Fruit fly (Drosophila melanogaster) whole organism, embryonic: ENCODE measurements around the gene Gyc89Da.
A peak's percentile ranks its signal among the peaks of the same experiment; 100 is the strongest.

ENCODE experiments used
- Aef1 ChIP-seq: fragments of 200-800 bp; sonication (Bioruptor generic); IDR thresholded peaks from 3 replicates; pipeline ENCODE4 v1.3.6; 2022; ENCODE audit warnings: missing biosample characterization, missing genetic modification characterization
- CG10543 ChIP-seq: fragments of 200-800 bp; sonication (Bioruptor generic); optimal IDR thresholded peaks from 3 replicates; lab custom pipeline; 2017; ENCODE audit warnings: missing biosample characterization, mild to moderate bottlenecking, missing genetic modification characterization, moderate library complexity
- CG11456 ChIP-seq: fragments of 200-800 bp; sonication (Bioruptor generic); IDR thresholded peaks from 3 replicates; pipeline ENCODE4 v1.3.6; 2022; ENCODE audit warnings: missing biosample characterization, missing genetic modification characterization
- CG11504 ChIP-seq: fragments of 200-800 bp; sonication (Bioruptor generic); optimal IDR thresholded peaks from 3 replicates; lab custom pipeline; 2019; ENCODE audit warnings: missing biosample characterization, mild to moderate bottlenecking, missing genetic modification characterization, moderate library complexity
- CG11560 ChIP-seq: fragments of 200-800 bp; sonication (Bioruptor generic); IDR thresholded peaks from 3 replicates; pipeline ENCODE4 v1.3.6; 2022; ENCODE audit warnings: missing biosample characterization, missing genetic modification characterization
- CG12219 ChIP-seq: fragments of 200-800 bp; sonication (Bioruptor generic); optimal IDR thresholded peaks from 3 replicates; lab custom pipeline; 2018; ENCODE audit warnings: missing biosample characterization, mild to moderate bottlenecking, missing genetic modification characterization
- CG12391 ChIP-seq: fragments of 200-800 bp; sonication (Bioruptor generic); optimal IDR thresholded peaks from 3 replicates; lab custom pipeline; 2018; ENCODE audit warnings: missing biosample characterization, mild to moderate bottlenecking, missing genetic modification characterization, moderate library complexity
- CG12744 ChIP-seq: fragments of 200-800 bp; sonication (Bioruptor generic); optimal IDR thresholded peaks from 2 replicates; lab custom pipeline; 2016; ENCODE audit warnings: missing biosample characterization, missing genetic modification characterization
- CG14441 ChIP-seq: fragments of 200-800 bp; sonication (Bioruptor generic); IDR thresholded peaks from 2 replicates; pipeline ENCODE4 v1.3.6; 2022; ENCODE audit warnings: missing biosample characterization, missing genetic modification characterization
- CG14965 ChIP-seq: fragments of 200-800 bp; sonication (Bioruptor generic); optimal IDR thresholded peaks from 2 replicates; lab custom pipeline; 2016; ENCODE audit warnings: missing biosample characterization, missing genetic modification characterization, borderline replicate concordance
- CG16779 ChIP-seq: fragments of 200-800 bp; sonication (Bioruptor generic); IDR thresholded peaks from 2 replicates; pipeline ENCODE4 v1.3.6; 2022; ENCODE audit warnings: missing biosample characterization, missing genetic modification characterization
- CG16815 ChIP-seq: fragments of 200-800 bp; sonication (Bioruptor generic); optimal IDR thresholded peaks from 3 replicates; lab custom pipeline; 2017; ENCODE audit warnings: missing biosample characterization, mild to moderate bottlenecking, missing genetic modification characterization
- CG17328 ChIP-seq: fragments of 200-800 bp; sonication (Bioruptor generic); IDR thresholded peaks from 2 replicates; pipeline ENCODE4 v1.3.6; 2022; ENCODE audit warnings: missing biosample characterization, missing genetic modification characterization
- CG17361 ChIP-seq: fragments of 200-800 bp; sonication (Bioruptor generic); IDR thresholded peaks from 3 replicates; pipeline ENCODE4 v1.3.6; 2022; ENCODE audit warnings: missing biosample characterization, missing genetic modification characterization
- CG17568 ChIP-seq: fragments of 200-800 bp; sonication (Bioruptor generic); optimal IDR thresholded peaks from 2 replicates; lab custom pipeline; 2018; ENCODE audit warnings: missing biosample characterization, mild to moderate bottlenecking, missing genetic modification characterization, moderate library complexity
- CG17612 ChIP-seq: fragments of 200-800 bp; sonication (Bioruptor generic); IDR thresholded peaks from 2 replicates; pipeline ENCODE4 v1.3.6; 2022; ENCODE audit warnings: missing biosample characterization, missing genetic modification characterization
- CG3065 ChIP-seq: fragments of 200-800 bp; sonication (Bioruptor generic); optimal IDR thresholded peaks from 2 replicates; lab custom pipeline; 2016; ENCODE audit warnings: missing biosample characterization, missing genetic modification characterization
- CG34422 ChIP-seq: fragments of 200-800 bp; sonication (Bioruptor generic); IDR thresholded peaks from 3 replicates; pipeline ENCODE4 v1.3.6; 2022; ENCODE audit warnings: missing biosample characterization, missing genetic modification characterization
- CG42726 ChIP-seq: fragments of 200-800 bp; sonication (Bioruptor generic); IDR thresholded peaks from 2 replicates; pipeline ENCODE4 v1.3.6; 2022; ENCODE audit warnings: missing biosample characterization, missing genetic modification characterization; ENCODE audit not compliant: partially characterized antibody
- CG4328 ChIP-seq: fragments of 200-800 bp; sonication (Bioruptor generic); optimal IDR thresholded peaks from 3 replicates; lab custom pipeline; 2017; ENCODE audit warnings: missing biosample characterization, missing genetic modification reagents, missing genetic modification characterization
- CG4617 ChIP-seq: fragments of 200-800 bp; sonication (Bioruptor generic); optimal IDR thresholded peaks from 3 replicates; lab custom pipeline; 2016; ENCODE audit warnings: missing biosample characterization, missing genetic modification characterization, borderline replicate concordance
- CG8281 ChIP-seq: fragments of 200-800 bp; sonication (Bioruptor generic); optimal IDR thresholded peaks from 2 replicates; lab custom pipeline; 2018; ENCODE audit warnings: missing biosample characterization, mild to moderate bottlenecking, missing genetic modification characterization, moderate library complexity
- CG9727 ChIP-seq: fragments of 200-800 bp; sonication (Bioruptor generic); optimal IDR thresholded peaks from 3 replicates; lab custom pipeline; 2017; ENCODE audit warnings: missing biosample characterization, mild to moderate bottlenecking, missing genetic modification characterization
- Dip3 ChIP-seq: fragments of 200-800 bp; sonication (Bioruptor generic); optimal IDR thresholded peaks from 3 replicates; lab custom pipeline; 2016; ENCODE audit warnings: missing biosample characterization, missing genetic modification characterization
- Ets97D ChIP-seq: fragments of 200-800 bp; sonication (Bioruptor generic); optimal IDR thresholded peaks from 3 replicates; lab custom pipeline; 2016; ENCODE audit warnings: missing biosample characterization, missing genetic modification characterization
- Lpt ChIP-seq: fragments of >200 bp; optimal IDR thresholded peaks from 2 replicates; lab custom pipeline; 2018; ENCODE audit warnings: missing biosample characterization, missing genetic modification characterization
- MBD-R2 ChIP-seq: fragments of 200-800 bp; sonication (Bioruptor generic); IDR thresholded peaks from 2 replicates; pipeline ENCODE4 v1.3.6; 2022; ENCODE audit warnings: missing biosample characterization, missing genetic modification characterization
- NfI ChIP-seq: fragments of 200-800 bp; sonication (Bioruptor generic); optimal IDR thresholded peaks from 3 replicates; lab custom pipeline; 2018; ENCODE audit warnings: missing biosample characterization, mild to moderate bottlenecking, missing genetic modification characterization, moderate library complexity
- Poxn ChIP-seq: fragments of 200-800 bp; sonication (Bioruptor generic); IDR thresholded peaks from 2 replicates; pipeline ENCODE4 v1.3.6; 2022; ENCODE audit warnings: missing biosample characterization, missing genetic modification characterization
- Xrp1 ChIP-seq: fragments of 200-800 bp; sonication (Bioruptor generic); IDR thresholded peaks from 2 replicates; pipeline ENCODE4 v1.3.6; 2022; ENCODE audit warnings: missing biosample characterization, missing genetic modification characterization
- az2 ChIP-seq: fragments of 200-800 bp; sonication (Bioruptor generic); optimal IDR thresholded peaks from 3 replicates; lab custom pipeline; 2016; ENCODE audit warnings: missing biosample characterization, missing genetic modification characterization
- bbx ChIP-seq: fragments of 200-800 bp; sonication (Bioruptor generic); IDR thresholded peaks from 2 replicates; pipeline ENCODE4 v1.3.6; 2022; ENCODE audit warnings: missing biosample characterization, missing genetic modification characterization; ENCODE audit not compliant: partially characterized antibody
- bsh ChIP-seq, 2 experiments: fragments of 200-800 bp; sonication (Bioruptor generic); optimal IDR thresholded peaks; 2 replicates each; lab custom pipeline; 2017 to 2018; ENCODE audit warnings: mild to moderate bottlenecking in 2 of 2, missing biosample characterization in 2 of 2, missing genetic modification characterization in 2 of 2, moderate library complexity in 1 of 2
- crc ChIP-seq: fragments of 200-800 bp; sonication (Bioruptor generic); optimal IDR thresholded peaks from 2 replicates; lab custom pipeline; 2016; ENCODE audit warnings: missing biosample characterization, missing genetic modification characterization
- cwo ChIP-seq: fragments of 200-800 bp; sonication (Bioruptor generic); optimal IDR thresholded peaks from 3 replicates; lab custom pipeline; 2017; ENCODE audit warnings: missing biosample characterization, missing genetic modification characterization, mild to moderate bottlenecking, moderate library complexity, missing genetic modification reagents
- eve ChIP-seq, 2 experiments: fragments of >200 bp; optimal IDR thresholded peaks; 2 replicates each; lab custom pipeline; 2017; ENCODE audit warnings: missing biosample characterization in 2 of 2, missing genetic modification characterization in 2 of 2
- grau ChIP-seq: fragments of 200-800 bp; optimal IDR thresholded peaks from 3 replicates; lab custom pipeline; 2019; ENCODE audit warnings: missing biosample characterization, mild to moderate bottlenecking, missing genetic modification characterization, moderate library complexity
- grn ChIP-seq: fragments of 200-800 bp; sonication (Bioruptor generic); optimal IDR thresholded peaks from 3 replicates; lab custom pipeline; 2017; ENCODE audit warnings: missing biosample characterization, missing genetic modification characterization
- gro ChIP-seq: fragments of 200-800 bp; sonication (Bioruptor generic); optimal IDR thresholded peaks from 2 replicates; lab custom pipeline; 2016; ENCODE audit warnings: missing biosample characterization, missing genetic modification characterization
- hb ChIP-seq: fragments of 200-800 bp; sonication (Bioruptor generic); IDR thresholded peaks from 3 replicates; pipeline ENCODE4 v1.3.6; 2022; ENCODE audit warnings: missing biosample characterization, missing genetic modification characterization; ENCODE audit not compliant: partially characterized antibody
- luna ChIP-seq: fragments of 200-800 bp; sonication (Bioruptor generic); optimal IDR thresholded peaks from 2 replicates; lab custom pipeline; 2016; ENCODE audit warnings: missing biosample characterization, missing genetic modification characterization
- psq ChIP-seq: fragments of 200-800 bp; sonication (Bioruptor generic); optimal IDR thresholded peaks from 2 replicates; lab custom pipeline; 2017; ENCODE audit warnings: missing biosample characterization, missing genetic modification characterization
- schlank ChIP-seq: fragments of 200-800 bp; sonication (Bioruptor generic); optimal IDR thresholded peaks from 2 replicates; lab custom pipeline; 2018; ENCODE audit warnings: missing biosample characterization, mild to moderate bottlenecking, missing genetic modification characterization
- scrt ChIP-seq: fragments of 200-800 bp; sonication (Bioruptor generic); optimal IDR thresholded peaks from 2 replicates; lab custom pipeline; 2018; ENCODE audit warnings: missing biosample characterization, mild to moderate bottlenecking, missing genetic modification characterization, moderate library complexity
- sd ChIP-seq: fragments of 200-800 bp; sonication (Bioruptor generic); optimal IDR thresholded peaks from 3 replicates; lab custom pipeline; 2018; ENCODE audit warnings: missing biosample characterization, mild to moderate bottlenecking, missing genetic modification characterization, moderate library complexity
- sisA ChIP-seq: fragments of 200-800 bp; sonication (Bioruptor generic); IDR thresholded peaks from 2 replicates; pipeline ENCODE4 v1.3.6; 2022; ENCODE audit warnings: missing biosample characterization, missing genetic modification characterization
- slp2 ChIP-seq: fragments of 200-800 bp; sonication (Bioruptor generic); optimal IDR thresholded peaks from 2 replicates; lab custom pipeline; 2016; ENCODE audit warnings: missing biosample characterization, missing genetic modification characterization
- sug ChIP-seq: fragments of 200-800 bp; optimal IDR thresholded peaks from 2 replicates; lab custom pipeline; 2019; ENCODE audit warnings: missing biosample characterization, mild to moderate bottlenecking, missing genetic modification characterization, moderate library complexity
- unc-4 ChIP-seq: fragments of 200-800 bp; sonication (Bioruptor generic); IDR thresholded peaks from 2 replicates; pipeline ENCODE4 v1.3.6; 2022; ENCODE audit warnings: missing biosample characterization, missing genetic modification characterization; ENCODE audit not compliant: partially characterized antibody
- vvl ChIP-seq: fragments of 200-800 bp; sonication (Bioruptor generic); IDR thresholded peaks from 2 replicates; pipeline ENCODE4 v1.3.6; 2022; ENCODE audit warnings: missing biosample characterization, missing genetic modification characterization
- yki ChIP-seq: fragments of >200 bp; optimal IDR thresholded peaks from 3 replicates; lab custom pipeline; 2018
- zf30C ChIP-seq: fragments of 200-800 bp; sonication (Bioruptor generic); optimal IDR thresholded peaks from 3 replicates; lab custom pipeline; 2018; ENCODE audit warnings: missing biosample characterization, mild to moderate bottlenecking, missing genetic modification characterization

The Gyc89Da gene

dm6 chr3R:16453597-16453996 is 18.8 kb upstream of the Gyc89Da start, which contains the start of gene Pak3 (continued):
- TF ChIP-seq yki (lab: Kevin White, UChicago) (no peak), crc (GFP tag; lab: Kevin White, UChicago) (no peak), vvl (peak; percentile 33; the same call in 1 of the 2 replicates), bbx (GFP tag; lab: Robert Waterston, UW) (peak; percentile 82), CG12744 (no peak), CG3065 (GFP tag; lab: Kevin White, UChicago) (no peak), sisA (GFP tag; lab: Robert Waterston, UW) (no peak), CG17612 (GFP tag; lab: Robert Waterston, UW) (no peak), CG14965 (GFP tag; lab: Kevin White, UChicago) (no peak), CG11560 (tag; lab: Robert Waterston, UW) (no peak), CG17328 (no peak), Poxn (no peak), CG17361 (GFP tag; lab: Robert Waterston, UW) (no peak), CG42726 (peak; percentile 73), grn (GFP tag; lab: Kevin White, UChicago) (no peak), luna (GFP tag; lab: Kevin White, UChicago) (no peak), CG12391 (tag; lab: Kevin White, UChicago) (peak; percentile 36), CG16779 (GFP tag; lab: Robert Waterston, UW) (no peak), CG17568 (GFP tag; lab: Kevin White, UChicago) (no peak), CG4617 (peak; percentile 84), slp2 (GFP tag; lab: Kevin White, UChicago) (no peak), sd (tag; lab: Kevin White, UChicago) (no peak), CG8281 (tag; lab: Kevin White, UChicago) (no peak), gro (no peak), cwo (GFP tag; lab: Kevin White, UChicago) (no peak), Lpt (GFP tag; lab: Kevin White, UChicago) (no peak), MBD-R2 (GFP tag; lab: Robert Waterston, UW) (peak; percentile 53; the same call in 1 of the 2 replicates), CG16815 (GFP tag; lab: Kevin White, UChicago) (no peak), Dip3 (GFP tag; lab: Kevin White, UChicago) (no peak), Aef1 (GFP tag; lab: Robert Waterston, UW) (no peak), Xrp1 (GFP tag; lab: Robert Waterston, UW) (no peak), eve (GFP tag; optimal IDR thresholded peaks at IDR 0.05; lab: Kevin White, UChicago) (no peak), CG10543 (GFP tag; lab: Kevin White, UChicago) (no peak), zf30C (GFP tag; lab: Kevin White, UChicago) (no peak), bsh (GFP tag; optimal IDR thresholded peaks at IDR 0.05; lab: Kevin White, UChicago) (no peak), CG34422 (0 out of 3 replicates have a peak, but pooled peaks have one; percentile 33), CG11504 (tag; lab: Kevin White, UChicago) (no peak), psq (GFP tag; lab: Kevin White, UChicago) (no peak), scrt (GFP tag; lab: Kevin White, UChicago) (no peak), NfI (GFP tag; lab: Kevin White, UChicago) (peak; percentile 3), unc-4 (GFP tag; lab: Robert Waterston, UW) (peak; percentile 79), sug (tag; lab: Kevin White, UChicago) (no peak), grau (tag; lab: Kevin White, UChicago) (no peak), az2 (GFP tag; lab: Kevin White, UChicago) (no peak), CG4328 (GFP tag; lab: Kevin White, UChicago) (no peak), hb (peak; percentile 17; the same call in 2 of the 3 replicates), Ets97D (GFP tag; lab: Kevin White, UChicago) (peak; percentile 38), CG11456 (GFP tag; lab: Robert Waterston, UW) (no peak), schlank (tag; lab: Kevin White, UChicago) (no peak), CG9727 (GFP tag; lab: Kevin White, UChicago) (no peak), CG12219 (GFP tag; lab: Kevin White, UChicago) (no peak), CG14441 (GFP tag; lab: Robert Waterston, UW) (no peak)
